Fruit fly (Drosophila melanogaster): ENCODE results near the gene Vtld.

- TF ChIP-seq Antp (GFP tag; optimal IDR thresholded peaks at IDR 0.05) (no peak), CG12659 (GFP tag; optimal IDR thresholded peaks at IDR 0.05) (no peak), cad (GFP tag; optimal IDR thresholded peaks at IDR 0.05) (no peak), zfh1 (GFP tag; IDR thresholded peaks at IDR 0.05) (no peak), Aef1 (GFP tag; IDR thresholded peaks at IDR 0.05) (no peak), gce (GFP tag; IDR thresholded peaks at IDR 0.05) (no peak), Atf6 (GFP tag; IDR thresholded peaks at IDR 0.05) (no peak), Abd-B (GFP tag; optimal IDR thresholded peaks at IDR 0.05) (no peak), CTCF (GFP tag; optimal IDR thresholded peaks at IDR 0.05) (no peak), ranshi (GFP tag; IDR thresholded peaks at IDR 0.05) (no peak)
Measured at dm6 chr3L:19777279-19777960, 17.2 kb downstream of the Vtld start.

Data from whole organism, embryonic.